Worm (Caenorhabditis elegans) whole organism, L4 larva: Measurements from ENCODE around the gene pals-22.
A peak's percentile ranks its signal among the peaks of the same experiment; 100 is the strongest.

Experiments
- D1046.2 ChIP-seq: fragments of 200-800 bp; sonication (Bioruptor generic); IDR thresholded peaks from 2 replicates; pipeline ENCODE4 v1.3.6; 2022; ENCODE audit warnings: missing genetic modification characterization, missing compliant biosample characterization
- F26F4.8 ChIP-seq: fragments of 200-800 bp; sonication (Bioruptor generic); conservative IDR thresholded peaks from 2 replicates; pipeline ENCODE4 v1.3.6; 2022; ENCODE audit warnings: missing genetic modification characterization, missing compliant biosample characterization
- Y5F2A.4 ChIP-seq: fragments of 200-800 bp; sonication (Bioruptor generic); optimal IDR thresholded peaks from 2 replicates; lab custom pipeline; 2018; ENCODE audit warnings: mild to moderate bottlenecking, missing genetic modification characterization, missing compliant biosample characterization
- ZK337.2 ChIP-seq: fragments of 200-800 bp; sonication (Bioruptor generic); IDR thresholded peaks from 2 replicates; pipeline ENCODE4 v1.3.6; 2022; ENCODE audit warnings: missing genetic modification reagents, missing genetic modification characterization, missing compliant biosample characterization
- aha-1 ChIP-seq: fragments of 150-350 bp; peaks from one replicate; lab custom pipeline; 2014; ENCODE audit warnings: missing biosample characterization, missing genetic modification characterization
- aly-2 ChIP-seq: sonication (generic microtip); optimal IDR thresholded peaks from 2 replicates; lab custom pipeline; 2018; ENCODE audit warnings: missing biosample characterization, missing genetic modification characterization
- ceh-20 ChIP-seq: fragments of 200-800 bp; sonication (Bioruptor generic); IDR thresholded peaks from 2 replicates; pipeline ENCODE4 v1.3.6; 2022; ENCODE audit warnings: missing genetic modification reagents, missing genetic modification characterization, missing compliant biosample characterization
- ceh-44 ChIP-seq: fragments of 200-800 bp; sonication (Bioruptor generic); IDR thresholded peaks from 2 replicates; pipeline ENCODE4 v1.3.6; 2022; ENCODE audit warnings: missing genetic modification reagents, missing genetic modification characterization, missing compliant biosample characterization
- ces-1 ChIP-seq: fragments of 150-350 bp; sonication (generic microtip); optimal IDR thresholded peaks from 4 replicates; lab custom pipeline; 2014; ENCODE audit warnings: missing biosample characterization, missing genetic modification reagents, missing genetic modification characterization
- daf-16 ChIP-seq, 3 experiments: sonication (generic microtip); optimal IDR thresholded peaks; 2 replicates each; lab custom pipeline; 2016 to 2017; ENCODE audit warnings: missing genetic modification characterization in 3 of 3, missing genetic modification reagents in 3 of 3, mild to moderate bottlenecking in 2 of 3, missing compliant biosample characterization in 2 of 3, missing biosample characterization in 1 of 3, moderate library complexity in 1 of 3
- daf-8 ChIP-seq: fragments of 200-800 bp; sonication (Bioruptor generic); IDR thresholded peaks from 2 replicates; pipeline ENCODE4 v1.3.6; 2022; ENCODE audit warnings: missing genetic modification characterization, missing compliant biosample characterization
- duxl-1 ChIP-seq: sonication (generic microtip); optimal IDR thresholded peaks from 2 replicates; lab custom pipeline; 2016; ENCODE audit warnings: mild to moderate bottlenecking, missing genetic modification characterization, moderate library complexity, missing compliant biosample characterization; ENCODE audit not compliant: poor library complexity
- egl-27 ChIP-seq: sonication (generic microtip); optimal IDR thresholded peaks from 3 replicates; lab custom pipeline; 2017; ENCODE audit warnings: missing biosample characterization, missing genetic modification reagents, missing genetic modification characterization
- fkh-10 ChIP-seq: fragments of 150-350 bp; optimal IDR thresholded peaks from 2 replicates; lab custom pipeline; 2014; ENCODE audit warnings: missing biosample characterization, missing genetic modification reagents, missing genetic modification characterization
- gei-8 ChIP-seq: fragments of 200-800 bp; sonication (Bioruptor generic); optimal IDR thresholded peaks from 2 replicates; lab custom pipeline; 2018; ENCODE audit warnings: mild to moderate bottlenecking, missing genetic modification characterization, missing compliant biosample characterization
- hmg-1.1 ChIP-seq: fragments of 200-800 bp; sonication (Bioruptor generic); IDR thresholded peaks from 2 replicates; pipeline ENCODE4 v1.3.6; 2022; ENCODE audit warnings: missing genetic modification reagents, missing genetic modification characterization, missing compliant biosample characterization
- lir-3 ChIP-seq: sonication (generic microtip); optimal IDR thresholded peaks from 2 replicates; lab custom pipeline; 2016; ENCODE audit warnings: mild to moderate bottlenecking, missing genetic modification characterization, missing compliant biosample characterization
- madf-5 ChIP-seq, 2 experiments: fragments of 200-800 bp; sonication (Bioruptor generic); IDR thresholded peaks; 2 replicates each; pipeline ENCODE4 v1.3.6; 2022; ENCODE audit warnings: missing compliant biosample characterization in 2 of 2, missing genetic modification characterization in 2 of 2
- mdl-1 ChIP-seq, 2 experiments: fragments of 150-350 bp in 1 of 2; sonication (generic microtip) in 1 of 2; optimal IDR thresholded peaks; 2 replicates each; lab custom pipeline; 2014 to 2017; ENCODE audit warnings: missing biosample characterization in 2 of 2, missing genetic modification characterization in 2 of 2
- mep-1 ChIP-seq: fragments of 150-350 bp; sonication (generic microtip); optimal IDR thresholded peaks from 3 replicates; lab custom pipeline; 2014; ENCODE audit warnings: missing biosample characterization, missing genetic modification characterization
- mxl-2 ChIP-seq: fragments of 200-800 bp; sonication (Bioruptor generic); conservative IDR thresholded peaks from 2 replicates; pipeline ENCODE4 v1.3.6; 2022; ENCODE audit warnings: missing genetic modification reagents, missing genetic modification characterization, missing compliant biosample characterization
- mxl-3 ChIP-seq: fragments of 200-800 bp; sonication (Bioruptor generic); optimal IDR thresholded peaks from 2 replicates; lab custom pipeline; 2018; ENCODE audit warnings: mild to moderate bottlenecking, missing genetic modification characterization, missing compliant biosample characterization
- nhr-11 ChIP-seq: fragments of 150-350 bp; optimal IDR thresholded peaks from 2 replicates; lab custom pipeline; 2014; ENCODE audit warnings: missing biosample characterization, missing genetic modification characterization
- nhr-237 ChIP-seq: sonication (generic microtip); optimal IDR thresholded peaks from 2 replicates; lab custom pipeline; 2017; ENCODE audit warnings: missing biosample characterization, missing genetic modification characterization
- nhr-25 ChIP-seq: sonication (generic microtip); optimal IDR thresholded peaks from 2 replicates; lab custom pipeline; 2017; ENCODE audit warnings: missing genetic modification characterization, mild to moderate bottlenecking, missing compliant biosample characterization, antibody characterized with exemption, moderate library complexity, borderline replicate concordance; ENCODE audit not compliant: insufficient read depth
- nhr-48 ChIP-seq: sonication (generic microtip); optimal IDR thresholded peaks from 2 replicates; lab custom pipeline; 2016; ENCODE audit warnings: mild to moderate bottlenecking, missing genetic modification characterization, missing compliant biosample characterization
- nhr-76 ChIP-seq: fragments of 150-350 bp; optimal IDR thresholded peaks from 2 replicates; lab custom pipeline; 2014; ENCODE audit warnings: missing biosample characterization, missing genetic modification characterization
- pqm-1 ChIP-seq: sonication (generic microtip); optimal IDR thresholded peaks from 2 replicates; lab custom pipeline; 2017; ENCODE audit warnings: missing biosample characterization, missing genetic modification characterization
- rbr-2 ChIP-seq: sonication (generic microtip); optimal IDR thresholded peaks from 2 replicates; lab custom pipeline; 2016; ENCODE audit warnings: missing genotype, missing genetic modification characterization, missing compliant biosample characterization
- saeg-2 ChIP-seq: fragments of 200-800 bp; sonication (Bioruptor generic); IDR thresholded peaks from 2 replicates; pipeline ENCODE4 v1.3.6; 2022; ENCODE audit warnings: missing genetic modification reagents, missing genetic modification characterization, missing compliant biosample characterization
- set-16 ChIP-seq: fragments of 200-800 bp; sonication (Bioruptor generic); IDR thresholded peaks from 2 replicates; pipeline ENCODE4 v1.3.6; 2022; ENCODE audit warnings: missing genetic modification reagents, missing genetic modification characterization, missing compliant biosample characterization
- spr-1 ChIP-seq: sonication (generic microtip); optimal IDR thresholded peaks from 2 replicates; lab custom pipeline; 2016; ENCODE audit warnings: mild to moderate bottlenecking, missing genetic modification characterization, missing compliant biosample characterization
- spr-3 ChIP-seq: fragments of 200-800 bp; sonication (Bioruptor generic); optimal IDR thresholded peaks from 2 replicates; lab custom pipeline; 2018; ENCODE audit warnings: mild to moderate bottlenecking, missing genetic modification characterization, missing compliant biosample characterization
- tag-97 ChIP-seq: fragments of 200-800 bp; sonication (Bioruptor generic); IDR thresholded peaks from 2 replicates; pipeline ENCODE4 v1.3.6; 2022; ENCODE audit warnings: missing genetic modification characterization, missing compliant biosample characterization
- unc-62 ChIP-seq, 3 experiments: fragments of 150-350 bp in 1 of 3; sonication (generic microtip); optimal IDR thresholded peaks in 2 of 3; peaks in 1 of 3; 1 replicate in 1 of 3; 2 replicates in 2 of 3; lab custom pipeline; 2014 to 2017; ENCODE audit warnings: missing biosample characterization in 3 of 3, missing genetic modification characterization in 3 of 3, missing genetic modification reagents in 3 of 3, missing genotype in 1 of 3

pals-22 gene

DNA sequence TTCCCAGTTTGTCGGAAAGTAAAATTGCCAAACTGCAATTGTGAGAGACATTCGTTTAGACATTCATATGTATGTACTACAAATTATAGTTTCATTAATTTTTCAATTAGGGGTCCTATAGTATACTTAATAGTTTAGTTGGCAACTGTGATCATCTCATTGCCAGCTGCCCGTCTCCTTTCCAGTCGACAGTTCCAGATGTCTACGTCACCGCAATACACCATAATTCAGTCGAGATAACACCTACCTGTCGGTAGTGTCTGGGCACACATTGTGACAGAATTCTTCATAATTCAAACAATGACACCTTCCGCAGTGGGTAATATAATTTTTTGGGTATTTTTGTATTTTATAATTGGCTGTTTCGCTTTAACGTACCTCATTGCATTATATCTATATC lies 41.3 kb downstream of the pals-22 start, which contains the start of gene F40G9.19:
TSS of gene F40G9.19 (plus strand) at position 301 of the 400 bp plus-strand sequence.
- TF ChIP-seq aha-1 (tag; lab: Kevin White, UChicago) (peak; percentile 31), mxl-3 (GFP tag; lab: Kevin White, UChicago) (no peak)

DNA sequence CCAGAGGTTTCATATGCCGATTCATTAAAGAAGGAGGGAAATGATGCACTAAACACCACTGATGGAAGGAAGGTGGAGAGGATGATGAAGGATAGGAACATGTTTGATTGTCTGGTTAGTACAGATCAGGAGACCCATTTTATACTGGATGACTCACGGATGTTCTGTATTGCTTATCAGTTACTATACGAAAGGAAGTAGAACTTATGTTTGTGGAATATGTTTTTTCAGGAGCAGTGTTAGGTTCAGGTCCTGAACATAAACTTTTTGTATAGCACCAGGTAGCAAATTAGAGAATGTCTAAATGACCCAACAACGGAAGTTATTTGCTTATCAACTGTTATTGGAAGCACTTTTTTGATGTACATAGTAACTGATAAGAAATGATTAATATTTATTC lies 43.5 kb downstream of the pals-22 start, which contains the start of gene clec-148:
TSS of gene clec-148 (minus strand) at position 101 of the 400 bp plus-strand sequence.
- peak; percentile 18 for TF ChIP-seq pqm-1 (tag; lab: Kevin White, UChicago)
- peak in 1 of 2 experiments; percentile 66 for TF ChIP-seq unc-62 (GFP tag; optimal IDR thresholded peaks at IDR 0.05 in 1 of 2; lab: Kevin White, UChicago)
- TF ChIP-seq unc-62 (tag; optimal IDR thresholded peaks at IDR 0.05; lab: Kevin White, UChicago): no peak
- no peak for TF ChIP-seq aly-2 (tag; lab: Kevin White, UChicago)

DNA sequence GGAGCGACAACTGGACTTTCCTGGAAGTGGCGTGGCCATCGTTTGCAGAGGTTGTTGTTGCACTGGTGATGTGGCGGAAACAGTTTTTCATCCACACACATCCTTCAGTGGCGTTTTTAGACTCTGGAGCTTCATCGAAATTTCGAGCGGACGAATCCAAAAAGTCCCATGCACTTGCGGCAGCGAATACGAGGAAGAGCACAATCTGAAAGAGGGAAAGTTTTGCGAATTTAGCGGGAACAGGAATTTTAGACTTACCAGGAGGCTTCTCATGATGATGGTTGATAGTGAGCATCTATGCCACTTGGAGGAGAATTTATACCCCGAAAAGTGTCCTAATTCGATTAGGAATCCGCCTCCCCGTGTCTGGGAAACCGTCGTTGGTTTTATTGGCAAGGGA lies 45.5 kb downstream of the pals-22 start, which contains the start of gene F40G9.14:
TSS of gene F40G9.14 (minus strand) at position 101 of the 400 bp plus-strand sequence.
- TF ChIP-seq mep-1 (no peak), aha-1 (tag; lab: Kevin White, UChicago) (peak; percentile 83)
- TF ChIP-seq, all 104 proteins: peak for 1

DNA sequence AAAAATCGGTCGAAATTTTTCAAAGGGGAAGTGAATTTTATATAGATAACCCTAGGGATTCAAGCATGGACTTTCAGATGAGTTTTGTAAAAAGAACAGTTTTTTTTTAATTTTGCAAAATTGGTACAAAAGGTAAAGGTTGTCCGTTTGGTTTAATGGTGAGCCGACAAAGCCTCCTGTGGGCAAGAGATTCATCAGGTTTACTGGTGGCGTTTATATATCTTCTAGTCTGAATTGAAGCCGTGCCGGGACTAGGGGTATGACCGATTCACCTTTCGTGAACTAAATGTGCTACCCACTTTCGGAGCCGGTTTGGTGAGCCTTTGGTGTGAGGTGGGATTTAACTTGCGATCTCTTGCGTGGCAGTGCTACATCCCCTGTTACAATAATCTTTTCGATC lies 45.9 kb downstream of the pals-22 start:
- TF ChIP-seq F26F4.8 (GFP tag; lab: Robert Waterston, UW) (0 out of 2 replicates have a peak, but pooled peaks have one; percentile 30), D1046.2 (GFP tag; lab: Robert Waterston, UW) (no peak), spr-3 (GFP tag; lab: Kevin White, UChicago) (no peak), pqm-1 (tag; lab: Kevin White, UChicago) (no peak)

DNA sequence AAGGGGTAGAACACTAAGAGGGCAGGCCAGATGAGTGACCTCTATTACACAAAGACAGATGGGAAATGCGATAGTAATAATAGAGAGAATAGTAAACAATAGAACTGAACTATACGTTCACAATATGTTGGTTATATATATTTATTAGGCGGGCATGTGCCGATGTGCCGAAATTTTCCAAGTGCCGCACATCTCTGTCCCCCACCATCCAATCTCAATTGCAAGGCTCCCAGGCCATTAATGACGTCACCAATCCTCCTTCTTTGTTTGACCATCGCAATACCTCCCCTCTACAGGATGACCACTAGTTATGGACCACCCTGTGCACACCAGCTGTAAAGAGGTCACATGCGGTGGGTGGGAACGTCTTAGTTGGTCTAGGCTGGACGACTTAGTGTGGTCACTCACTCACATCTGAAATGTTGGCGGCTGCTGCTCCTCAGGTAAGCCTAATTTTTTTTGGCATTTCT lies 46.9 kb downstream of the pals-22 start, which contains the start of gene F40G9.6:
TSS of gene F40G9.6 (plus strand) at position 420 of the 470 bp plus-strand sequence.
- TF ChIP-seq nhr-48 (no peak), spr-1 (no peak), egl-27 (no peak), set-16 (GFP tag; lab: Robert Waterston, UW) (no peak), saeg-2 (GFP tag; lab: Robert Waterston, UW) (no peak), ceh-20 (no peak), nhr-11 (tag; lab: Kevin White, UChicago) (no peak), pqm-1 (tag; lab: Kevin White, UChicago) (no peak), fkh-10 (GFP tag; lab: Kevin White, UChicago) (no peak), mdl-1 (tag; optimal IDR thresholded peaks at IDR 0.05; lab: Kevin White, UChicago) (no peak), mxl-2 (no peak), hmg-1.1 (GFP tag; lab: Robert Waterston, UW) (no peak), duxl-1 (tag; lab: Kevin White, UChicago) (no peak), ZK337.2 (GFP tag; lab: Robert Waterston, UW) (no peak), madf-5 (GFP tag; IDR thresholded peaks at IDR 0.05; lab: Robert Waterston, UW) (no peak)

DNA sequence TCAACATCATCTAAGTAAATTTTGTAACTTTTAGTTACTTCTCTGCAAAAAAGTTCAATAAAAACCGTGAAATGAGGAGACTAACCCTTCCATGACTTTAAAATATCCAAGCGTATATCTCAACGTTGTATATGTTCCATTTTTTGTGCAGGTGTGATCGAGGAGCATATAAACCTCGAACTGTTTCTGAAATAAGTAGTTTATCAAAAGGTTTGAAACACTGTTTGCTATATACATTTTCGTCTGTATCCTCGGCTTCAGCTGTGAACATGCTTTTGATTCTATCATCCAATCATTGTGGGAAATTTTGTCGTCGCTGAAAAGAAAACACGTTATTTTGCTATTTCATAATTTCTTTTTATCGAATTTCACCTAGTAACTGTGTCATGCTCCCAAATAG lies 48.7 kb downstream of the pals-22 start, which contains the start of gene F40G9.5:
TSS of gene F40G9.5 (plus strand) at position 301 of the 400 bp plus-strand sequence.
- TF ChIP-seq Y5F2A.4 (no peak), daf-16 (GFP tag; optimal IDR thresholded peaks at IDR 0.05; lab: Kevin White, UChicago) (no peak), daf-16 (tag; optimal IDR thresholded peaks at IDR 0.05; lab: Kevin White, UChicago) (no peak), ces-1 (no peak), nhr-76 (tag; lab: Kevin White, UChicago) (no peak), nhr-237 (tag; lab: Kevin White, UChicago) (no peak), ZK337.2 (GFP tag; lab: Robert Waterston, UW) (no peak), nhr-25 (tag; lab: Kevin White, UChicago) (no peak), ceh-44 (GFP tag; lab: Robert Waterston, UW) (no peak), lir-3 (tag; lab: Kevin White, UChicago) (no peak), nhr-11 (tag; lab: Kevin White, UChicago) (no peak), rbr-2 (tag; lab: Kevin White, UChicago) (no peak), gei-8 (GFP tag; lab: Kevin White, UChicago) (no peak), set-16 (GFP tag; lab: Robert Waterston, UW) (no peak), daf-8 (GFP tag; lab: Robert Waterston, UW) (no peak), tag-97 (GFP tag; lab: Robert Waterston, UW) (no peak)
